Worm (Caenorhabditis elegans): ENCODE data around the gene clec-79.

DNA sequence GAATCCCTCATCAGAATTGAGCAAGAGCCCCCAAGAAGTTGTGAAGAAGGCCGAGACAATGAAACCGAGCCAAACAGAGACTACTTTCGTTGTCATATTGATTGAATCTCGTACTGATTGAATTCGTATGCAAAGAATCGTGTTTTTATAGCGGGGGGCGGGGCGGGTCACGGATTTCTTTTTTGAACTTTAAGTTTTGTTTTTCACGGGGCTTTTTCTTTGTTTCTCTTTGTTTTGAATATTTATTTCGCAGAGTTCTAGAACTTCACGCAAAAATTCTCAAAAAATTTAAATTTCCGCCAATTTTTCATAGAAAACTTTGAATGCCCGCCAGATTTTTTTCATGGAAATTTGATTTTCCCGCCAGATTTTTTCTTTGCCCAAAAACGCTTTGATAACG is 17.1 kb upstream of the clec-79 start, which contains the start of gene clec-73:
- no peak for TF ChIP-seq unc-62 (GFP tag; optimal IDR thresholded peaks at IDR 0.05)
- TF ChIP-seq mep-1 (tag; optimal IDR thresholded peaks at IDR 0.05): no peak
- TF ChIP-seq nhr-76 (tag; optimal IDR thresholded peaks at IDR 0.05): no peak
- no peak for TF ChIP-seq elt-3 (tag; optimal IDR thresholded peaks at IDR 0.05)
